Fruit fly (Drosophila melanogaster): ENCODE measurements around the gene alphaTub84B.

DNA sequence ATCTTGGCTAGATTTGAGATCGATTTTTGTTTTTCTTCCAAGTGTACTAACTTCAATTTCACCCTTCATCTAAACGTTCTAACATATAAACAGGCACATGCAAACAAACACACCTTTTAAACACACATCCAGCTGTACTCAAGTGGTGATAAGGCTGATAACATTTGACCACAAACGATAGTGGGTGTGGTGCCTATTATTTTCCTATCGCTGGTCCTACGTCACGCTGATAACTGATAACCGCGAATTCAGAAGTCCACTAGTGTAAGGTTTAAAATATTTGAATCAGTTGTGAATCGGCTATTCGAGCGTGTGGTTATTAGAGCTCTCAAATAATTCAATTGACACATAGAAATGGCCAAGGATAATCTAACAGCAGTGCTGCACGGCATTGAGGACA, 34.2 kb upstream of the alphaTub84B start, which contains the start of gene Sodh1:
- TF ChIP-seq Eip93F (GFP tag; optimal IDR thresholded peaks at IDR 0.05) = no peak
- no peak for TF ChIP-seq CG6276 (GFP tag; optimal IDR thresholded peaks at IDR 0.05)
- TF ChIP-seq Hr4 (GFP tag; optimal IDR thresholded peaks at IDR 0.05) = no peak
- TF ChIP-seq Blimp-1 (GFP tag; optimal IDR thresholded peaks at IDR 0.05) = no peak
- TF ChIP-seq vri (GFP tag; optimal IDR thresholded peaks at IDR 0.05) = no peak
- TF ChIP-seq CG11294 (GFP tag; IDR thresholded peaks at IDR 0.05) = no peak
- TF ChIP-seq CG3032 (tag; optimal IDR thresholded peaks at IDR 0.05) = no peak
- TF ChIP-seq dac (GFP tag; optimal IDR thresholded peaks at IDR 0.05) = no peak
- no peak for TF ChIP-seq pdm3 (GFP tag; optimal IDR thresholded peaks at IDR 0.05)
- no peak for TF ChIP-seq CG8319 (GFP tag; optimal IDR thresholded peaks at IDR 0.05)
- no peak for TF ChIP-seq CG31627 (GFP tag; optimal IDR thresholded peaks at IDR 0.05)
- TF ChIP-seq CG6854 (GFP tag; optimal IDR thresholded peaks at IDR 0.05) = no peak

Data from whole organism, prepupa.